Worm (Caenorhabditis elegans) whole organism, L4 larva: Measurements from ENCODE around the gene srh-194.

Experiments used
- ama-1 ChIP-seq: fragments of 150-350 bp; optimal IDR thresholded peaks from 2 replicates; lab custom pipeline; 2014; ENCODE audit warnings: inconsistent platforms, mixed read lengths
- zag-1 ChIP-seq: fragments of 150-350 bp; optimal IDR thresholded peaks from 2 replicates; lab custom pipeline; 2014; ENCODE audit warnings: missing biosample characterization, missing genetic modification characterization

ce11 chrV:4341736-4342135 lies 48.4 kb upstream of the srh-194 start:
- TF ChIP-seq ama-1 (no peak), zag-1 (no peak)
